Fruit fly (Drosophila melanogaster) whole organism, pupa: ENCODE data around the gene Lsm12a.

Experiments used
- CG14655 ChIP-seq: fragments of 200-800 bp; sonication (Bioruptor generic); optimal IDR thresholded peaks from 3 replicates; lab custom pipeline; 2017; ENCODE audit warnings: mild to moderate bottlenecking, missing biosample characterization, missing genetic modification reagents, missing genetic modification characterization
- CG8159 ChIP-seq: fragments of 200-800 bp; sonication (Bioruptor generic); optimal IDR thresholded peaks from 3 replicates; lab custom pipeline; 2018; ENCODE audit warnings: missing biosample characterization, mild to moderate bottlenecking, missing genetic modification characterization, moderate library complexity
- D1 ChIP-seq: fragments of 200-800 bp; sonication (Bioruptor generic); optimal IDR thresholded peaks from 2 replicates; lab custom pipeline; 2018; ENCODE audit warnings: missing biosample characterization, mild to moderate bottlenecking, missing genetic modification characterization, moderate library complexity
- Ets98B ChIP-seq: fragments of 200-800 bp; sonication (Bioruptor generic); IDR thresholded peaks from 2 replicates; pipeline ENCODE4 v1.3.6; 2022; ENCODE audit warnings: missing biosample characterization, missing genetic modification characterization
- Pif1B ChIP-seq: fragments of 200-800 bp; sonication (Bioruptor generic); optimal IDR thresholded peaks from 3 replicates; lab custom pipeline; 2016; ENCODE audit warnings: missing biosample characterization, missing genetic modification characterization
- Snoo ChIP-seq: fragments of 200-800 bp; sonication (Bioruptor generic); optimal IDR thresholded peaks from 3 replicates; lab custom pipeline; 2017; ENCODE audit warnings: missing biosample characterization, mild to moderate bottlenecking, missing genetic modification characterization, inconsistent platforms

- no peak for TF ChIP-seq Pif1B (GFP tag; lab: Kevin White, UChicago)
- TF ChIP-seq CG14655 (GFP tag; lab: Kevin White, UChicago), result no peak
- no peak for TF ChIP-seq CG8159 (tag; lab: Kevin White, UChicago)
- no peak for TF ChIP-seq Snoo (tag; lab: Kevin White, UChicago)
- TF ChIP-seq D1 (tag; lab: Kevin White, UChicago), result no peak
- no peak for TF ChIP-seq Ets98B
Measured at dm6 chrX:12020857-12021256, 2.4 kb downstream of the Lsm12a start, which contains the start of gene Tango4.
